In the genomic region with DNA sequence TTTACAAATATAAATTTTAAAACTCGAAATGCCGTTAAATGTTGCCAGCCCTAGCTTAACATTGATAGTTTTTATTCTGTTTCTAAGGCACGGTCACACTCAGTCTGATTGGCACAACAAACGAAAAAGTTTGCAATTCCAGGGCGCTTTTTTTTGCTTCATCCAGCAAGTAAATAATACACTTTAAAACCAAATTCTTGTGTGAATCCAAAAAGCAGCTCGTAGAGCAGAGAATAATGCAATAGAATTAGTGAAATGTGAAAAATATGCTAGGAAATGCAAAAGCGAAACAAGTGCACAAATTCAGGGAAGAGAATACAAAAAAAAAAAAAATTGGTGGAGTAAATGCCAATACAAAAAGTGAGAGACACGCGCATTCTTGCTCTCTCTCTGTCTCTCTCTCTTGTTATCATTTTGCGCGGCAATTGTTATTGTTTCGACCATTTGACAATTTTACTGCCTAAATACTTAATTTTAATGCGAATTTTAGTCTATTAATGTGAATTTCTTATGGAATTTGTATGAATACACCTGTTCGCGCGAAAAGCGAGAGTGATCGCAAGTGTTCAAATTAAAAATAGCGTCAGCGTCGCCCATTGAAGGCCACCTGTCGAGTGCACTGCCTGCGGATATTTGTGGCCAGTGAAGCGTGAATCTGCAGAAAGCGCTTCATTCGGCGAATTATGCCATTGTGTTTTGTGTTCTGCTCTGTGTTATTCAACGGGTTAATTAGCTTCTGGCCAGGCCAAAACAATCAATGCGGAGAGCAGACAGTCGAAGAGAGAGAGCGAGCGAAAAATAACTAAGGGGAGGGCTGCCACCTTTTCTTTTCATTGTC, we compare ENCODE assay signal across 5 fruit fly cellular contexts.
TF ChIP-seq lines count a peak whose summit lies in the region.

A gene (plus strand): TSS at position 100 of the 838 bp plus-strand sequence.

- TF ChIP-seq CTCF in whole organism, embryonic (GFP tag; optimal IDR thresholded peaks at IDR 0.05; lab: Kevin White, UChicago), result no peak

TF ChIP-seq in whole organism, adult, 20 proteins besides CTCF, POLR2A, EP300 and RAD21 (continues in another document):
- TF ChIP-seq CG5204 (GFP tag; optimal IDR thresholded peaks at IDR 0.05; lab: Kevin White, UChicago) (no peak), ovo (GFP tag; optimal IDR thresholded peaks at IDR 0.05; lab: Kevin White, UChicago) (no peak), CG14711 (tag; optimal IDR thresholded peaks at IDR 0.05; lab: Kevin White, UChicago) (no peak), toe (GFP tag; optimal IDR thresholded peaks at IDR 0.05; lab: Kevin White, UChicago) (no peak), CG12768 (GFP tag; optimal IDR thresholded peaks at IDR 0.05; lab: Kevin White, UChicago) (no peak), Mnt (GFP tag; optimal IDR thresholded peaks at IDR 0.05; lab: Kevin White, UChicago) (peak; percentile 55), Hr96 (GFP tag; optimal IDR thresholded peaks at IDR 0.05; lab: Kevin White, UChicago) (no peak), CG7101 (tag; optimal IDR thresholded peaks at IDR 0.05; lab: Kevin White, UChicago) (peak; percentile 4), tj (GFP tag; optimal IDR thresholded peaks at IDR 0.05; lab: Kevin White, UChicago) (peak; percentile 67), CG7045 (GFP tag; optimal IDR thresholded peaks at IDR 0.05; lab: Kevin White, UChicago) (no peak), cic (GFP tag; optimal IDR thresholded peaks at IDR 0.05; lab: Kevin White, UChicago) (peak; percentile 29), pad (GFP tag; optimal IDR thresholded peaks at IDR 0.05; lab: Kevin White, UChicago) (no peak), CG1620 (GFP tag; optimal IDR thresholded peaks at IDR 0.05; lab: Kevin White, UChicago) (peak; percentile 48), kay (GFP tag; lab: Kevin White, UChicago; ENCODE audit: borderline replicate concordance) (peak; percentile 27), bab1 (GFP tag; optimal IDR thresholded peaks at IDR 0.05; lab: Kevin White, UChicago) (peak; percentile 50), cnc (optimal IDR thresholded peaks at IDR 0.05; lab: Kevin White, UChicago) (no peak)

TF ChIP-seq in whole organism, embryonic, 481 proteins besides CTCF, POLR2A, EP300 and RAD21 (continues in another document):
- TF ChIP-seq row (GFP tag; IDR thresholded peaks at IDR 0.05; lab: Robert Waterston, UW) (peak; percentile 40; the same call in 1 of the 3 replicates), PHDP (tag; optimal IDR thresholded peaks at IDR 0.05; lab: Kevin White, UChicago) (peak; percentile 32), CG34224 (GFP tag; IDR thresholded peaks at IDR 0.05; lab: Robert Waterston, UW; ENCODE audit: partially characterized antibody) (no peak), CG11504 (tag; optimal IDR thresholded peaks at IDR 0.05; lab: Kevin White, UChicago) (peak; percentile 58), unc-4 (GFP tag; IDR thresholded peaks at IDR 0.05; lab: Robert Waterston, UW; ENCODE audit: partially characterized antibody) (0 out of 2 replicates have a peak, but pooled peaks have one; percentile 17), sna (GFP tag; IDR thresholded peaks at IDR 0.05; lab: Robert Waterston, UW; ENCODE audit: partially characterized antibody) (peak; percentile 25; the same call in 1 of the 2 replicates), Trl (optimal IDR thresholded peaks at IDR 0.05; lab: Kevin White, UChicago) (peak; percentile 70 to 94), Trl (GFP tag; optimal IDR thresholded peaks at IDR 0.05; lab: Kevin White, UChicago) (no peak), gsb-n (tag; optimal IDR thresholded peaks at IDR 0.05; lab: Kevin White, UChicago) (peak; percentile 10), nom (GFP tag; optimal IDR thresholded peaks at IDR 0.05; lab: Kevin White, UChicago) (peak; percentile 69), D19A (tag; optimal IDR thresholded peaks at IDR 0.05; lab: Kevin White, UChicago) (peak; percentile 35), Elba2 (GFP tag; optimal IDR thresholded peaks at IDR 0.05; lab: Kevin White, UChicago) (peak; percentile 84), TFAM (GFP tag; optimal IDR thresholded peaks at IDR 0.05; lab: Kevin White, UChicago) (no peak), Ravus (GFP tag; IDR thresholded peaks at IDR 0.05; lab: Robert Waterston, UW) (no peak), grau (tag; optimal IDR thresholded peaks at IDR 0.05; lab: Kevin White, UChicago) (no peak)

TF ChIP-seq in whole organism, prepupa, 60 proteins besides CTCF, POLR2A, EP300 and RAD21 (continues in another document):
- no peak for TF ChIP-seq CG8632 (GFP tag; optimal IDR thresholded peaks at IDR 0.05; lab: Kevin White, UChicago)
- TF ChIP-seq cyc (GFP tag; optimal IDR thresholded peaks at IDR 0.05; lab: Kevin White, UChicago), result no peak
- no peak for TF ChIP-seq CG11902 (GFP tag; optimal IDR thresholded peaks at IDR 0.05; lab: Kevin White, UChicago)
- no peak for TF ChIP-seq CG7368 (GFP tag; optimal IDR thresholded peaks at IDR 0.05; lab: Kevin White, UChicago)
- no peak for TF ChIP-seq Hr38 (GFP tag; optimal IDR thresholded peaks at IDR 0.05; lab: Kevin White, UChicago)
- no peak for TF ChIP-seq CG34406 (GFP tag; optimal IDR thresholded peaks at IDR 0.05; lab: Kevin White, UChicago)
- no peak for TF ChIP-seq Sox14 (GFP tag; optimal IDR thresholded peaks at IDR 0.05; lab: Kevin White, UChicago)
- TF ChIP-seq dsx (GFP tag; optimal IDR thresholded peaks at IDR 0.05; lab: Kevin White, UChicago; ENCODE audit: poor library complexity, severe bottlenecking), result peak; percentile 66
- no peak for TF ChIP-seq Lpt (GFP tag; optimal IDR thresholded peaks at IDR 0.05; lab: Kevin White, UChicago)
- peak; percentile 32 for TF ChIP-seq CG6276 (GFP tag; optimal IDR thresholded peaks at IDR 0.05; lab: Kevin White, UChicago)
- TF ChIP-seq CG10631 (GFP tag; optimal IDR thresholded peaks at IDR 0.05; lab: Kevin White, UChicago), result no peak
- TF ChIP-seq CG16779 (tag; optimal IDR thresholded peaks at IDR 0.05; lab: Kevin White, UChicago), result peak; percentile 50
- no peak for TF ChIP-seq CG8319 (GFP tag; optimal IDR thresholded peaks at IDR 0.05; lab: Kevin White, UChicago)
- TF ChIP-seq CG8119 (GFP tag; IDR thresholded peaks at IDR 0.05; lab: Robert Waterston, UW), result peak; percentile 65
- no peak for TF ChIP-seq Blimp-1 (GFP tag; optimal IDR thresholded peaks at IDR 0.05; lab: Kevin White, UChicago)
- no peak for TF ChIP-seq Gug (GFP tag; IDR thresholded peaks at IDR 0.05; lab: Robert Waterston, UW)
- peak; percentile 39 for TF ChIP-seq CG6808 (GFP tag; optimal IDR thresholded peaks at IDR 0.05; lab: Kevin White, UChicago)

TF ChIP-seq in whole organism, pupa, 21 proteins besides CTCF, POLR2A, EP300 and RAD21 (continues in another document):
- TF ChIP-seq Snoo (tag; optimal IDR thresholded peaks at IDR 0.05; lab: Kevin White, UChicago) (no peak), fd96Ca (GFP tag; IDR thresholded peaks at IDR 0.05; lab: Robert Waterston, UW) (no peak; the same call in 2 of the 3 replicates), CG8159 (tag; optimal IDR thresholded peaks at IDR 0.05; lab: Kevin White, UChicago) (no peak), D1 (tag; optimal IDR thresholded peaks at IDR 0.05; lab: Kevin White, UChicago) (peak; percentile 74), CG8301 (tag; optimal IDR thresholded peaks at IDR 0.05; lab: Kevin White, UChicago) (peak; percentile 9), EcR (GFP tag; optimal IDR thresholded peaks at IDR 0.05; lab: Kevin White, UChicago) (no peak), CG14655 (GFP tag; optimal IDR thresholded peaks at IDR 0.05; lab: Kevin White, UChicago) (no peak), Ets98B (GFP tag; IDR thresholded peaks at IDR 0.05; lab: Robert Waterston, UW) (peak; percentile 10; the same call in 1 of the 2 replicates), CG13204 (GFP tag; optimal IDR thresholded peaks at IDR 0.05; lab: Kevin White, UChicago) (no peak), CG17806 (tag; optimal IDR thresholded peaks at IDR 0.05; lab: Kevin White, UChicago) (no peak), CG32121 (GFP tag; IDR thresholded peaks at IDR 0.05; lab: Robert Waterston, UW) (no peak; the same call in 1 of the 2 replicates), CG4496 (GFP tag; IDR thresholded peaks at IDR 0.05; lab: Robert Waterston, UW) (no peak), CG15710 (tag; optimal IDR thresholded peaks at IDR 0.05; lab: Kevin White, UChicago) (peak; percentile 20), rn (GFP tag; IDR thresholded peaks at IDR 0.05; lab: Robert Waterston, UW) (no peak), CG10348 (GFP tag; IDR thresholded peaks at IDR 0.05; lab: Robert Waterston, UW) (no peak), gl (tag; optimal IDR thresholded peaks at IDR 0.05; lab: Kevin White, UChicago) (peak; percentile 55), Pif1B (GFP tag; optimal IDR thresholded peaks at IDR 0.05; lab: Kevin White, UChicago) (peak; percentile 14), Pif1A (GFP tag; optimal IDR thresholded peaks at IDR 0.05; lab: Kevin White, UChicago) (peak; percentile 20), CG34367 (tag; optimal IDR thresholded peaks at IDR 0.05; lab: Kevin White, UChicago) (peak; percentile 17)

TF ChIP-seq in whole organism, wandering third instar larva, 38 proteins besides CTCF, POLR2A, EP300 and RAD21 (continues in another document):
- TF ChIP-seq woc (GFP tag; optimal IDR thresholded peaks at IDR 0.05; lab: Kevin White, UChicago), result no peak
- TF ChIP-seq HLH106 (tag; optimal IDR thresholded peaks at IDR 0.05; lab: Kevin White, UChicago), result no peak
- no peak for TF ChIP-seq Rel (GFP tag; optimal IDR thresholded peaks at IDR 0.05; lab: Kevin White, UChicago)
- TF ChIP-seq Rel (tag; optimal IDR thresholded peaks at IDR 0.05; lab: Kevin White, UChicago), result peak; percentile 9
- TF ChIP-seq Myc (optimal IDR thresholded peaks at IDR 0.05; lab: Kevin White, UChicago), result no peak
- TF ChIP-seq sv (GFP tag; optimal IDR thresholded peaks at IDR 0.05; lab: Kevin White, UChicago), result no peak
- TF ChIP-seq dl (GFP tag; optimal IDR thresholded peaks at IDR 0.05; lab: Kevin White, UChicago; ENCODE audit: insufficient read depth in 1 of 2, partially characterized antibody in 2 of 2), result peak in 1 of 2 experiments; percentile 8
- no peak for TF ChIP-seq Jra (GFP tag; optimal IDR thresholded peaks at IDR 0.05; lab: Kevin White, UChicago)
- TF ChIP-seq dsf (GFP tag; optimal IDR thresholded peaks at IDR 0.05; lab: Kevin White, UChicago; ENCODE audit: borderline replicate concordance), result no peak
- no peak for TF ChIP-seq psq (GFP tag; optimal IDR thresholded peaks at IDR 0.05; lab: Kevin White, UChicago)
- no peak for TF ChIP-seq dmrt93B (GFP tag; optimal IDR thresholded peaks at IDR 0.05; lab: Kevin White, UChicago)
- peak; percentile 27 for TF ChIP-seq Dif (GFP tag; optimal IDR thresholded peaks at IDR 0.05; lab: Kevin White, UChicago; ENCODE audit: partially characterized antibody)
- no peak for TF ChIP-seq Hnf4 (GFP tag; optimal IDR thresholded peaks at IDR 0.05; lab: Kevin White, UChicago)
- no peak for TF ChIP-seq lola (GFP tag; optimal IDR thresholded peaks at IDR 0.05; lab: Kevin White, UChicago)
- no peak for TF ChIP-seq OdsH (GFP tag; optimal IDR thresholded peaks at IDR 0.05; lab: Kevin White, UChicago)
- no peak for TF ChIP-seq Sp1 (GFP tag; optimal IDR thresholded peaks at IDR 0.05; lab: Kevin White, UChicago)
- peak; percentile 97 for TF ChIP-seq Vsx2 (GFP tag; optimal IDR thresholded peaks at IDR 0.05; lab: Kevin White, UChicago; ENCODE audit: partially characterized antibody)
- TF ChIP-seq pan (optimal IDR thresholded peaks at IDR 0.05; lab: Kevin White, UChicago), result no peak
- no peak for TF ChIP-seq Hr78 (GFP tag; optimal IDR thresholded peaks at IDR 0.05; lab: Kevin White, UChicago)
- TF ChIP-seq jim (GFP tag; optimal IDR thresholded peaks at IDR 0.05; lab: Kevin White, UChicago), result no peak
